Worm (Caenorhabditis elegans) whole organism, young adult: ENCODE results near the gene T02G5.7.

Source experiments
- B0261.1 ChIP-seq: sonication (generic microtip); optimal IDR thresholded peaks from 2 replicates; lab custom pipeline; 2016; ENCODE audit warnings: mild to moderate bottlenecking, missing genetic modification characterization, moderate library complexity, missing compliant biosample characterization
- F10E7.11 ChIP-seq: sonication (generic microtip); optimal IDR thresholded peaks from 2 replicates; lab custom pipeline; 2017; ENCODE audit warnings: mild to moderate bottlenecking, missing genetic modification characterization, moderate library complexity, missing compliant biosample characterization
- F33H1.4 ChIP-seq: fragments of 200-800 bp; sonication (Bioruptor generic); IDR thresholded peaks from 2 replicates; pipeline ENCODE4 v1.3.6; 2022; ENCODE audit warnings: missing genetic modification reagents, missing genetic modification characterization, missing compliant biosample characterization
- F37B4.10 ChIP-seq: fragments of 200-800 bp; sonication (Bioruptor generic); IDR thresholded peaks from 2 replicates; pipeline ENCODE4 v1.3.6; 2022; ENCODE audit warnings: missing genetic modification characterization, missing compliant biosample characterization
- F49E8.2 ChIP-seq: sonication (generic microtip); optimal IDR thresholded peaks from 3 replicates; lab custom pipeline; 2017; ENCODE audit warnings: missing genetic modification characterization, mild to moderate bottlenecking, missing compliant biosample characterization, antibody characterized with exemption, moderate library complexity; ENCODE audit not compliant: insufficient read depth
- F52B5.7 ChIP-seq: sonication (generic microtip); optimal IDR thresholded peaks from 2 replicates; lab custom pipeline; 2016; ENCODE audit warnings: mild to moderate bottlenecking, missing genetic modification characterization, missing compliant biosample characterization
- F55B11.4 ChIP-seq: sonication (generic microtip); optimal IDR thresholded peaks from 2 replicates; lab custom pipeline; 2016; ENCODE audit warnings: missing compliant biosample characterization, missing genetic modification characterization, borderline replicate concordance; ENCODE audit not compliant: insufficient read depth
- F57C9.4 ChIP-seq: sonication (generic microtip); optimal IDR thresholded peaks from 2 replicates; lab custom pipeline; 2017; ENCODE audit warnings: mild to moderate bottlenecking, missing genetic modification characterization, missing compliant biosample characterization
- T26A5.8 ChIP-seq: sonication (generic microtip); optimal IDR thresholded peaks from 2 replicates; lab custom pipeline; 2016; ENCODE audit warnings: missing genetic modification characterization, missing compliant biosample characterization
- Y56A3A.18 ChIP-seq: fragments of 200-800 bp; sonication (Bioruptor generic); IDR thresholded peaks from 2 replicates; pipeline ENCODE4 v1.3.6; 2022; ENCODE audit warnings: missing genetic modification reagents, missing genetic modification characterization, missing compliant biosample characterization
- Y67H2A.10 ChIP-seq: fragments of 200-800 bp; sonication (Bioruptor generic); conservative IDR thresholded peaks from 2 replicates; pipeline ENCODE4 v1.3.6; 2022; ENCODE audit warnings: missing genetic modification reagents, missing genetic modification characterization, missing compliant biosample characterization
- ZK185.1 ChIP-seq: sonication (generic microtip); optimal IDR thresholded peaks from 2 replicates; lab custom pipeline; 2016; ENCODE audit warnings: mild to moderate bottlenecking, missing genetic modification characterization, missing compliant biosample characterization; ENCODE audit not compliant: poor library complexity, severe bottlenecking
- attf-3 ChIP-seq: fragments of 200-800 bp; sonication (Bioruptor generic); conservative IDR thresholded peaks from 2 replicates; pipeline ENCODE4 v1.3.6; 2022; ENCODE audit warnings: missing genetic modification reagents, missing genetic modification characterization, missing compliant biosample characterization
- bed-1 ChIP-seq: fragments of 200-800 bp; sonication (Bioruptor generic); IDR thresholded peaks from 2 replicates; pipeline ENCODE4 v1.3.6; 2022; ENCODE audit warnings: missing genetic modification reagents, missing genetic modification characterization, missing compliant biosample characterization
- cebp-1 ChIP-seq, 2 experiments: fragments of 200-800 bp in 1 of 2; sonication (Bioruptor generic) in 1 of 2; sonication (generic microtip) in 1 of 2; IDR thresholded peaks in 1 of 2; optimal IDR thresholded peaks in 1 of 2; 2 replicates each; pipeline versions ENCODE4 v1.3.6 to Lab custom; 2017 to 2022; ENCODE audit warnings: missing compliant biosample characterization in 2 of 2, missing genetic modification characterization in 2 of 2, mild to moderate bottlenecking in 1 of 2, missing genetic modification reagents in 1 of 2, moderate library complexity in 1 of 2
- ceh-79 ChIP-seq: sonication (generic microtip); optimal IDR thresholded peaks from 2 replicates; lab custom pipeline; 2017; ENCODE audit warnings: mild to moderate bottlenecking, missing genetic modification characterization, missing compliant biosample characterization
- ceh-91 ChIP-seq: fragments of 200-800 bp; sonication (Bioruptor generic); IDR thresholded peaks from 2 replicates; pipeline ENCODE4 v1.3.6; 2022; ENCODE audit warnings: missing genetic modification reagents, missing genetic modification characterization, missing compliant biosample characterization
- chd-7 ChIP-seq: sonication (generic microtip); optimal IDR thresholded peaks from 2 replicates; lab custom pipeline; 2016; ENCODE audit warnings: mild to moderate bottlenecking, missing genetic modification characterization, moderate library complexity, missing compliant biosample characterization
- die-1 ChIP-seq: sonication (generic microtip); optimal IDR thresholded peaks from 2 replicates; lab custom pipeline; 2016; ENCODE audit warnings: missing genotype, mild to moderate bottlenecking, missing genetic modification characterization, missing compliant biosample characterization
- dpl-1 ChIP-seq: fragments of 150-350 bp; optimal IDR thresholded peaks from 2 replicates; lab custom pipeline; 2014; ENCODE audit warnings: missing biosample characterization, missing genetic modification reagents, missing genetic modification characterization
- efl-1 ChIP-seq: fragments of 150-350 bp; optimal IDR thresholded peaks from 2 replicates; lab custom pipeline; 2014; ENCODE audit warnings: missing biosample characterization, missing genetic modification reagents, missing genetic modification characterization
- egl-18 ChIP-seq: fragments of 200-800 bp; sonication (Bioruptor generic); IDR thresholded peaks from 2 replicates; pipeline ENCODE4 v1.3.6; 2022; ENCODE audit warnings: missing genetic modification reagents, missing genetic modification characterization, missing compliant biosample characterization
- egl-44 ChIP-seq: fragments of 200-800 bp; sonication (Bioruptor generic); IDR thresholded peaks from 2 replicates; pipeline ENCODE4 v1.3.6; 2022; ENCODE audit warnings: missing genetic modification reagents, missing genetic modification characterization, missing compliant biosample characterization
- ekl-4 ChIP-seq: fragments of 200-800 bp; sonication (Bioruptor generic); IDR thresholded peaks from 2 replicates; pipeline ENCODE4 v1.3.6; 2022; ENCODE audit warnings: missing genetic modification reagents, missing genetic modification characterization, missing compliant biosample characterization
- ets-4 ChIP-seq: fragments of 200-800 bp; sonication (Bioruptor generic); optimal IDR thresholded peaks from 2 replicates; lab custom pipeline; 2018; ENCODE audit warnings: mild to moderate bottlenecking, missing genetic modification characterization, missing compliant biosample characterization
- fkh-3 ChIP-seq: sonication (generic microtip); optimal IDR thresholded peaks from 2 replicates; lab custom pipeline; 2016; ENCODE audit warnings: mild to moderate bottlenecking, missing genetic modification characterization, missing compliant biosample characterization
- hlh-12 ChIP-seq: sonication (generic microtip); optimal IDR thresholded peaks from 2 replicates; lab custom pipeline; 2016; ENCODE audit warnings: missing genetic modification characterization, missing compliant biosample characterization
- hsf-1 ChIP-seq: fragments of 200-800 bp; sonication (Bioruptor generic); IDR thresholded peaks from 2 replicates; pipeline ENCODE4 v1.3.6; 2022; ENCODE audit warnings: missing genetic modification reagents, missing genetic modification characterization, missing compliant biosample characterization
- lag-1 ChIP-seq: fragments of 200-800 bp; sonication (Bioruptor generic); IDR thresholded peaks from 2 replicates; pipeline ENCODE4 v1.3.6; 2022; ENCODE audit warnings: missing genetic modification reagents, missing genetic modification characterization, missing compliant biosample characterization
- let-607 ChIP-seq, 2 experiments: fragments of 200-800 bp in 1 of 2; sonication (Bioruptor generic) in 1 of 2; sonication (generic microtip) in 1 of 2; optimal IDR thresholded peaks; 2 replicates each; lab custom pipeline; 2016 to 2018; ENCODE audit warnings: mild to moderate bottlenecking in 2 of 2, missing compliant biosample characterization in 2 of 2, missing genetic modification characterization in 2 of 2, moderate library complexity in 2 of 2, missing genotype in 1 of 2
- lin-40 ChIP-seq: sonication (generic microtip); optimal IDR thresholded peaks from 2 replicates; lab custom pipeline; 2016; ENCODE audit warnings: missing genetic modification characterization, mild to moderate bottlenecking, missing compliant biosample characterization, missing genotype, missing genetic modification reagents
- lsy-27 ChIP-seq: sonication (generic microtip); optimal IDR thresholded peaks from 2 replicates; lab custom pipeline; 2017; ENCODE audit warnings: missing genetic modification characterization, mild to moderate bottlenecking, missing compliant biosample characterization, antibody characterized with exemption, missing genotype, borderline replicate concordance; ENCODE audit not compliant: insufficient read depth
- madf-6 ChIP-seq: fragments of 200-800 bp; sonication (Bioruptor generic); IDR thresholded peaks from 2 replicates; pipeline ENCODE4 v1.3.6; 2022; ENCODE audit warnings: missing genetic modification reagents, missing genetic modification characterization, missing compliant biosample characterization
- nhr-120 ChIP-seq: fragments of 200-800 bp; sonication (Bioruptor generic); IDR thresholded peaks from 2 replicates; pipeline ENCODE4 v1.3.6; 2022; ENCODE audit warnings: missing genetic modification characterization, missing compliant biosample characterization
- nhr-27 ChIP-seq: fragments of 200-800 bp; sonication (Bioruptor generic); optimal IDR thresholded peaks from 2 replicates; lab custom pipeline; 2018; ENCODE audit warnings: mild to moderate bottlenecking, missing genetic modification characterization, moderate library complexity, missing compliant biosample characterization
- nhr-80 ChIP-seq: sonication (generic microtip); optimal IDR thresholded peaks from 2 replicates; lab custom pipeline; 2016; ENCODE audit warnings: missing genetic modification characterization, missing compliant biosample characterization
- pha-4 ChIP-seq: fragments of 150-350 bp; sonication (generic microtip); optimal IDR thresholded peaks from 2 replicates; lab custom pipeline; 2014; ENCODE audit warnings: missing biosample characterization, missing genetic modification reagents, missing genetic modification characterization
- repo-1 ChIP-seq: sonication (generic microtip); optimal IDR thresholded peaks from 2 replicates; lab custom pipeline; 2017; ENCODE audit warnings: mild to moderate bottlenecking, missing genetic modification characterization, missing compliant biosample characterization
- snpc-3.4 ChIP-seq: sonication (generic microtip); optimal IDR thresholded peaks from 2 replicates; lab custom pipeline; 2017; ENCODE audit warnings: missing genetic modification characterization, mild to moderate bottlenecking, missing compliant biosample characterization, antibody characterized with exemption, moderate library complexity, missing genotype, missing genetic modification reagents
- snpc-4 ChIP-seq, 5 experiments: fragments of 150-350 bp in 1 of 5; sonication (generic microtip) in 4 of 5; optimal IDR thresholded peaks; 2 replicates each; lab custom pipeline; 2014 to 2018; ENCODE audit warnings: missing genetic modification characterization in 5 of 5, missing biosample characterization in 3 of 5, antibody characterized with exemption in 2 of 5, mild to moderate bottlenecking in 2 of 5, missing compliant biosample characterization in 2 of 5, missing genotype in 2 of 5, moderate library complexity in 2 of 5, missing genetic modification reagents in 1 of 5
- tbp1 ChIP-seq: fragments of 200-800 bp; sonication (Bioruptor generic); optimal IDR thresholded peaks from 2 replicates; lab custom pipeline; 2018; ENCODE audit warnings: mild to moderate bottlenecking, missing genetic modification characterization, missing compliant biosample characterization
- tbx-9 ChIP-seq: sonication (generic microtip); optimal IDR thresholded peaks from 2 replicates; lab custom pipeline; 2016; ENCODE audit warnings: borderline replicate concordance, missing genetic modification characterization, inconsistent platforms, missing compliant biosample characterization
- xnd-1 ChIP-seq: sonication (generic microtip); optimal IDR thresholded peaks from 2 replicates; lab custom pipeline; 2016; ENCODE audit warnings: missing genotype, missing genetic modification reagents, missing genetic modification characterization, missing compliant biosample characterization
- zfh-2 ChIP-seq: fragments of 200-800 bp; sonication (Bioruptor generic); conservative IDR thresholded peaks from 2 replicates; pipeline ENCODE4 v1.3.6; 2022; ENCODE audit warnings: missing genetic modification reagents, missing genetic modification characterization, missing compliant biosample characterization
- ztf-18 ChIP-seq: sonication (generic microtip); optimal IDR thresholded peaks from 2 replicates; lab custom pipeline; 2016; ENCODE audit warnings: missing genotype, mild to moderate bottlenecking, missing genetic modification characterization, missing compliant biosample characterization
- ztf-22 ChIP-seq: fragments of 200-800 bp; sonication (Bioruptor generic); optimal IDR thresholded peaks from 2 replicates; lab custom pipeline; 2018; ENCODE audit warnings: mild to moderate bottlenecking, missing genetic modification characterization, moderate library complexity, missing compliant biosample characterization
- ztf-26 ChIP-seq: sonication (generic microtip); optimal IDR thresholded peaks from 2 replicates; lab custom pipeline; 2017; ENCODE audit warnings: missing genetic modification characterization, missing compliant biosample characterization
- ztf-3 ChIP-seq: fragments of 200-800 bp; sonication (Bioruptor generic); optimal IDR thresholded peaks from 2 replicates; lab custom pipeline; 2018; ENCODE audit warnings: mild to moderate bottlenecking, missing genetic modification characterization, missing compliant biosample characterization

Gene T02G5.7

ce11 chrII:7065391-7065790 is 10.0 kb upstream of the T02G5.7 start, which contains the start of gene nos-2:
Gene nos-2 (plus strand): TSS chrII:7065618.
- no peak for TF ChIP-seq lin-40 (tag; lab: Kevin White, UChicago)
- TF ChIP-seq F57C9.4 (tag; lab: Kevin White, UChicago), result no peak
- TF ChIP-seq ets-4 (GFP tag; lab: Kevin White, UChicago), result no peak
- TF ChIP-seq xnd-1 (tag; lab: Kevin White, UChicago), result peak; percentile 60
- TF ChIP-seq hsf-1 (GFP tag; lab: Robert Waterston, UW), result no peak
- peak; percentile 16; the same call in 1 of the 2 replicates for TF ChIP-seq F33H1.4 (GFP tag; lab: Robert Waterston, UW)
- TF ChIP-seq ztf-3, result no peak
- no peak for TF ChIP-seq pha-4 (tag; lab: Kevin White, UChicago)
- TF ChIP-seq repo-1 (tag; lab: Kevin White, UChicago), result no peak
- TF ChIP-seq cebp-1 (GFP tag; IDR thresholded peaks at IDR 0.05; lab: Robert Waterston, UW), result no peak
- no peak for TF ChIP-seq cebp-1 (tag; optimal IDR thresholded peaks at IDR 0.05; lab: Kevin White, UChicago)
- no peak for TF ChIP-seq ekl-4 (GFP tag; lab: Robert Waterston, UW)
- no peak for TF ChIP-seq Y56A3A.18 (GFP tag; lab: Robert Waterston, UW)
- no peak for TF ChIP-seq F52B5.7
- no peak for TF ChIP-seq nhr-80 (tag; lab: Kevin White, UChicago)
- no peak for TF ChIP-seq die-1 (tag; lab: Kevin White, UChicago)
- no peak for TF ChIP-seq tbp1 (GFP tag; lab: Kevin White, UChicago)
- TF ChIP-seq zfh-2, result no peak
- no peak for TF ChIP-seq F55B11.4 (tag; lab: Kevin White, UChicago)
- TF ChIP-seq hlh-12 (tag; lab: Kevin White, UChicago), result no peak
- no peak for TF ChIP-seq ztf-22 (GFP tag; lab: Kevin White, UChicago)
- TF ChIP-seq bed-1 (GFP tag; lab: Robert Waterston, UW), result no peak
- TF ChIP-seq tbx-9 (tag; lab: Kevin White, UChicago), result no peak
- TF ChIP-seq lag-1 (GFP tag; lab: Robert Waterston, UW), result no peak
- TF ChIP-seq attf-3 (GFP tag; lab: Robert Waterston, UW), result no peak
- TF ChIP-seq ceh-79 (tag; lab: Kevin White, UChicago), result no peak
- no peak for TF ChIP-seq snpc-4 (GFP tag; optimal IDR thresholded peaks at IDR 0.05; lab: Kevin White, UChicago)
- TF ChIP-seq snpc-4 (tag; optimal IDR thresholded peaks at IDR 0.05; lab: Kevin White, UChicago), result no peak
- TF ChIP-seq chd-7 (tag; lab: Kevin White, UChicago), result no peak
- TF ChIP-seq dpl-1 (GFP tag; lab: Kevin White, UChicago), result peak; percentile 32
- TF ChIP-seq egl-44, result no peak
- no peak for TF ChIP-seq Y67H2A.10 (GFP tag; lab: Robert Waterston, UW)
- TF ChIP-seq T26A5.8 (tag; lab: Kevin White, UChicago), result no peak
- TF ChIP-seq egl-18 (GFP tag; lab: Robert Waterston, UW), result no peak
- TF ChIP-seq lsy-27 (tag; lab: Kevin White, UChicago), result no peak
- no peak for TF ChIP-seq F10E7.11 (tag; lab: Kevin White, UChicago)
- TF ChIP-seq ZK185.1, result no peak
- no peak for TF ChIP-seq let-607 (tag; optimal IDR thresholded peaks at IDR 0.05; lab: Kevin White, UChicago)
- peak; percentile 79 for TF ChIP-seq efl-1
- TF ChIP-seq madf-6, result peak; percentile 85
- TF ChIP-seq fkh-3 (tag; lab: Kevin White, UChicago), result no peak
- TF ChIP-seq B0261.1 (tag; lab: Kevin White, UChicago), result no peak
- no peak for TF ChIP-seq snpc-3.4 (tag; lab: Kevin White, UChicago)
- no peak for TF ChIP-seq F49E8.2 (tag; lab: Kevin White, UChicago)
- TF ChIP-seq nhr-27, result no peak
- no peak for TF ChIP-seq ztf-26 (tag; lab: Kevin White, UChicago)
- no peak for TF ChIP-seq F37B4.10 (GFP tag; lab: Robert Waterston, UW)
- 0 out of 2 replicates have a peak, but pooled peaks have one; percentile 9 for TF ChIP-seq ceh-91 (GFP tag; lab: Robert Waterston, UW)
- TF ChIP-seq ztf-18 (tag; lab: Kevin White, UChicago), result no peak
- TF ChIP-seq nhr-120 (GFP tag; lab: Robert Waterston, UW), result no peak
